Fruit fly (Drosophila melanogaster) whole organism, prepupa: ENCODE results near the gene CG42564.

ENCODE experiments used
- Blimp-1 ChIP-seq: fragments of 200-800 bp; sonication (Bioruptor generic); optimal IDR thresholded peaks from 3 replicates; lab custom pipeline; 2017; ENCODE audit warnings: missing biosample characterization, missing genetic modification characterization, mild to moderate bottlenecking, moderate library complexity, missing genetic modification reagents
- CG10669 ChIP-seq: fragments of 200-800 bp; sonication (Bioruptor generic); optimal IDR thresholded peaks from 3 replicates; lab custom pipeline; 2018; ENCODE audit warnings: missing biosample characterization, mild to moderate bottlenecking, missing genetic modification characterization, moderate library complexity
- Eip78C ChIP-seq: fragments of 200-800 bp; sonication (Bioruptor generic); peaks from one replicate; lab custom pipeline; 2016; ENCODE audit warnings: missing biosample characterization, missing genetic modification characterization
- Met ChIP-seq: fragments of 200-800 bp; sonication (Bioruptor generic); optimal IDR thresholded peaks from 3 replicates; lab custom pipeline; 2016; ENCODE audit warnings: missing biosample characterization, missing genetic modification characterization

- TF ChIP-seq Met (GFP tag; lab: Kevin White, UChicago): no peak
- TF ChIP-seq Blimp-1 (GFP tag; lab: Kevin White, UChicago): no peak
- TF ChIP-seq CG10669 (GFP tag; lab: Kevin White, UChicago): no peak
- no peak for TF ChIP-seq Eip78C
These were observed 29.4 kb downstream of the CG42564 start for dm6 chr3R:6403674-6404073.
